Fruit fly (Drosophila melanogaster) whole organism, embryonic: Measurements from ENCODE around the gene TrpRS.

Experiments used
- Asciz ChIP-seq: fragments of 200-800 bp; sonication (Bioruptor generic); optimal IDR thresholded peaks from 2 replicates; lab custom pipeline; 2017; ENCODE audit warnings: missing biosample characterization, mild to moderate bottlenecking, missing genetic modification characterization, missing genetic modification reagents
- Awh ChIP-seq: fragments of 200-800 bp; sonication (Bioruptor generic); IDR thresholded peaks from 2 replicates; pipeline ENCODE4, ENCODE4 v1.3.6; 2022; ENCODE audit warnings: missing biosample characterization, missing genetic modification characterization
- BEAF-32 ChIP-seq: fragments of 200-800 bp; sonication (Bioruptor generic); optimal IDR thresholded peaks from 3 replicates; lab custom pipeline; 2017; ENCODE audit warnings: missing biosample characterization, missing genetic modification characterization, mild to moderate bottlenecking, moderate library complexity, missing genetic modification reagents
- CG10543 ChIP-seq: fragments of 200-800 bp; sonication (Bioruptor generic); optimal IDR thresholded peaks from 3 replicates; lab custom pipeline; 2017; ENCODE audit warnings: missing biosample characterization, mild to moderate bottlenecking, missing genetic modification characterization, moderate library complexity
- CG10654 ChIP-seq: fragments of 200-800 bp; sonication (Bioruptor generic); optimal IDR thresholded peaks from 2 replicates; lab custom pipeline; 2016; ENCODE audit warnings: missing biosample characterization, missing genetic modification characterization
- CG11560 ChIP-seq: fragments of 200-800 bp; sonication (Bioruptor generic); IDR thresholded peaks from 3 replicates; pipeline ENCODE4 v1.3.6; 2022; ENCODE audit warnings: missing biosample characterization, missing genetic modification characterization
- CG12236 ChIP-seq: fragments of 200-800 bp; sonication (Bioruptor generic); optimal IDR thresholded peaks from 2 replicates; lab custom pipeline; 2016; ENCODE audit warnings: missing biosample characterization, missing genetic modification characterization
- CG17359 ChIP-seq: fragments of 200-800 bp; sonication (Bioruptor generic); optimal IDR thresholded peaks from 3 replicates; lab custom pipeline; 2018; ENCODE audit warnings: missing biosample characterization, mild to moderate bottlenecking, missing genetic modification characterization, moderate library complexity
- CG17385 ChIP-seq: fragments of 200-800 bp; sonication (Bioruptor generic); optimal IDR thresholded peaks from 3 replicates; lab custom pipeline; 2018; ENCODE audit warnings: missing biosample characterization, mild to moderate bottlenecking, missing genetic modification characterization
- CG31365 ChIP-seq: fragments of 200-800 bp; sonication (Bioruptor generic); optimal IDR thresholded peaks from 2 replicates; lab custom pipeline; 2018; ENCODE audit warnings: missing biosample characterization, mild to moderate bottlenecking, missing genetic modification characterization
- CG3726 ChIP-seq: fragments of 200-800 bp; sonication (Bioruptor generic); IDR thresholded peaks from 3 replicates; pipeline ENCODE4, ENCODE4 v1.3.6; 2022; ENCODE audit warnings: missing biosample characterization, missing genetic modification characterization
- CG4617 ChIP-seq: fragments of 200-800 bp; sonication (Bioruptor generic); optimal IDR thresholded peaks from 3 replicates; lab custom pipeline; 2016; ENCODE audit warnings: missing biosample characterization, missing genetic modification characterization, borderline replicate concordance
- CG6175 ChIP-seq: fragments of 200-800 bp; sonication (Bioruptor generic); IDR thresholded peaks from 3 replicates; pipeline ENCODE4 v1.3.6; 2022; ENCODE audit warnings: missing biosample characterization, missing genetic modification characterization
- CG7271 ChIP-seq: fragments of 200-800 bp; sonication (Bioruptor generic); optimal IDR thresholded peaks from 2 replicates; lab custom pipeline; 2018; ENCODE audit warnings: missing biosample characterization, mild to moderate bottlenecking, missing genetic modification characterization, moderate library complexity
- CG7357 ChIP-seq: fragments of 200-800 bp; sonication (Bioruptor generic); IDR thresholded peaks from 3 replicates; pipeline ENCODE4 v1.3.6; 2022; ENCODE audit warnings: missing biosample characterization, missing genetic modification characterization
- Doc3 ChIP-seq: fragments of 200-800 bp; sonication (Bioruptor generic); IDR thresholded peaks from 3 replicates; pipeline ENCODE4 v1.3.6; 2022; ENCODE audit warnings: missing biosample characterization, missing genetic modification characterization; ENCODE audit not compliant: partially characterized antibody
- Ets97D ChIP-seq: fragments of 200-800 bp; sonication (Bioruptor generic); optimal IDR thresholded peaks from 3 replicates; lab custom pipeline; 2016; ENCODE audit warnings: missing biosample characterization, missing genetic modification characterization
- Neu2 ChIP-seq: fragments of 200-800 bp; sonication (Bioruptor generic); optimal IDR thresholded peaks from 3 replicates; lab custom pipeline; 2016; ENCODE audit warnings: missing biosample characterization, missing genetic modification characterization, borderline replicate concordance
- Nf-YA ChIP-seq: fragments of 200-800 bp; sonication (Bioruptor generic); IDR thresholded peaks from 2 replicates; pipeline ENCODE4 v1.3.6; 2022; ENCODE audit warnings: missing biosample characterization, missing genetic modification characterization
- NfI ChIP-seq: fragments of 200-800 bp; sonication (Bioruptor generic); optimal IDR thresholded peaks from 3 replicates; lab custom pipeline; 2018; ENCODE audit warnings: missing biosample characterization, mild to moderate bottlenecking, missing genetic modification characterization, moderate library complexity
- PHDP ChIP-seq: fragments of 200-800 bp; sonication (Bioruptor generic); optimal IDR thresholded peaks from 3 replicates; lab custom pipeline; 2018; ENCODE audit warnings: missing biosample characterization, mild to moderate bottlenecking, missing genetic modification characterization, moderate library complexity
- Poxn ChIP-seq: fragments of 200-800 bp; sonication (Bioruptor generic); IDR thresholded peaks from 2 replicates; pipeline ENCODE4 v1.3.6; 2022; ENCODE audit warnings: missing biosample characterization, missing genetic modification characterization
- Rfx ChIP-seq: fragments of 200-800 bp; sonication (Bioruptor generic); IDR thresholded peaks from 2 replicates; pipeline ENCODE4 v1.3.6; 2022; ENCODE audit warnings: missing biosample characterization, missing genetic modification characterization
- bbx ChIP-seq: fragments of 200-800 bp; sonication (Bioruptor generic); IDR thresholded peaks from 2 replicates; pipeline ENCODE4 v1.3.6; 2022; ENCODE audit warnings: missing biosample characterization, missing genetic modification characterization; ENCODE audit not compliant: partially characterized antibody
- btn ChIP-seq: fragments of 200-800 bp; sonication (Bioruptor generic); optimal IDR thresholded peaks from 2 replicates; lab custom pipeline; 2016; ENCODE audit warnings: missing biosample characterization, missing genetic modification characterization
- ci ChIP-seq: fragments of 200-800 bp; sonication (Bioruptor generic); IDR thresholded peaks from 3 replicates; pipeline ENCODE4 v1.3.6; 2022; ENCODE audit warnings: missing biosample characterization, missing genetic modification characterization
- corto ChIP-seq: fragments of 200-800 bp; sonication (Bioruptor generic); optimal IDR thresholded peaks from 2 replicates; lab custom pipeline; 2016; ENCODE audit warnings: missing biosample characterization, mild to moderate bottlenecking, missing genetic modification characterization, moderate library complexity
- croc ChIP-seq: fragments of 200-800 bp; sonication (Bioruptor generic); conservative IDR thresholded peaks from 3 replicates; pipeline ENCODE4 v1.3.6; 2022; ENCODE audit warnings: missing biosample characterization, missing genetic modification characterization
- fd102C ChIP-seq: fragments of 200-800 bp; sonication (Bioruptor generic); optimal IDR thresholded peaks from 2 replicates; lab custom pipeline; 2018; ENCODE audit warnings: missing biosample characterization, mild to moderate bottlenecking, missing genetic modification characterization, moderate library complexity
- grn ChIP-seq: fragments of 200-800 bp; sonication (Bioruptor generic); optimal IDR thresholded peaks from 3 replicates; lab custom pipeline; 2017; ENCODE audit warnings: missing biosample characterization, missing genetic modification characterization
- gsb ChIP-seq: fragments of 200-800 bp; sonication (Bioruptor generic); IDR thresholded peaks from 2 replicates; pipeline ENCODE4 v1.3.6; 2022; ENCODE audit warnings: missing biosample characterization, missing genetic modification characterization
- hkb ChIP-seq, 2 experiments: fragments of 200-800 bp in 1 of 2; fragments of >200 bp in 1 of 2; sonication (Bioruptor generic) in 1 of 2; IDR thresholded peaks in 1 of 2; optimal IDR thresholded peaks in 1 of 2; 2 replicates each; pipeline versions ENCODE4 v1.3.6 to Lab custom; 2017 to 2022; ENCODE audit warnings: missing biosample characterization in 1 of 2, missing genetic modification characterization in 1 of 2
- insv ChIP-seq, 2 experiments: fragments of 200-800 bp; sonication (Bioruptor generic); optimal IDR thresholded peaks; 3 replicates each; lab custom pipeline; 2016 to 2018; ENCODE audit warnings: missing biosample characterization in 2 of 2, missing genetic modification characterization in 2 of 2
- kah ChIP-seq: fragments of 200-800 bp; sonication (Bioruptor generic); optimal IDR thresholded peaks from 2 replicates; lab custom pipeline; 2018; ENCODE audit warnings: missing biosample characterization, mild to moderate bottlenecking, missing genetic modification characterization
- ken ChIP-seq: fragments of 200-800 bp; sonication (Bioruptor generic); IDR thresholded peaks from 3 replicates; pipeline ENCODE4 v1.3.6; 2022; ENCODE audit warnings: missing biosample characterization, missing genetic modification characterization
- maf-S ChIP-seq: fragments of 200-800 bp; sonication (Bioruptor generic); optimal IDR thresholded peaks from 2 replicates; lab custom pipeline; 2016; ENCODE audit warnings: missing biosample characterization, missing genetic modification characterization
- mld ChIP-seq: fragments of 200-800 bp; sonication (Bioruptor generic); IDR thresholded peaks from 3 replicates; pipeline ENCODE4 v1.3.6; 2022; ENCODE audit warnings: missing biosample characterization, missing genetic modification characterization; ENCODE audit not compliant: partially characterized antibody
- oc ChIP-seq: fragments of 200-800 bp; sonication (Bioruptor generic); optimal IDR thresholded peaks from 2 replicates; lab custom pipeline; 2018; ENCODE audit warnings: missing biosample characterization, mild to moderate bottlenecking, missing genetic modification characterization, moderate library complexity
- pfk ChIP-seq: fragments of 200-800 bp; sonication (Bioruptor generic); optimal IDR thresholded peaks from 2 replicates; lab custom pipeline; 2018; ENCODE audit warnings: missing biosample characterization, mild to moderate bottlenecking, missing genetic modification characterization, moderate library complexity
- phol ChIP-seq: fragments of 200-800 bp; sonication (Bioruptor generic); optimal IDR thresholded peaks from 3 replicates; lab custom pipeline; 2018; ENCODE audit warnings: missing biosample characterization, mild to moderate bottlenecking, missing genetic modification characterization, moderate library complexity
- pita ChIP-seq: fragments of 200-800 bp; sonication (Bioruptor generic); optimal IDR thresholded peaks from 2 replicates; lab custom pipeline; 2017; ENCODE audit warnings: missing biosample characterization, mild to moderate bottlenecking, missing genetic modification characterization
- ranshi ChIP-seq: fragments of 200-800 bp; sonication (Bioruptor generic); IDR thresholded peaks from 2 replicates; pipeline ENCODE4 v1.3.6; 2022; ENCODE audit warnings: missing biosample characterization, missing genetic modification characterization
- seq ChIP-seq: fragments of 200-800 bp; sonication (Bioruptor generic); IDR thresholded peaks from 2 replicates; pipeline ENCODE4 v1.3.6; 2022; ENCODE audit warnings: missing biosample characterization, missing genetic modification characterization
- sqz ChIP-seq: fragments of 200-800 bp; sonication (Bioruptor generic); optimal IDR thresholded peaks from 3 replicates; lab custom pipeline; 2018; ENCODE audit warnings: missing biosample characterization, mild to moderate bottlenecking, missing genetic modification characterization
- twi ChIP-seq: fragments of 200-800 bp; optimal IDR thresholded peaks from 2 replicates; lab custom pipeline; 2019; ENCODE audit warnings: missing biosample characterization, mild to moderate bottlenecking, missing genetic modification characterization, moderate library complexity
- tx ChIP-seq: fragments of 200-800 bp; sonication (Bioruptor generic); optimal IDR thresholded peaks from 2 replicates; lab custom pipeline; 2016; ENCODE audit warnings: missing biosample characterization, missing genetic modification characterization
- vnd ChIP-seq: fragments of 200-800 bp; sonication (Bioruptor generic); IDR thresholded peaks from 3 replicates; pipeline ENCODE4 v1.3.6; 2022; ENCODE audit warnings: missing biosample characterization, missing genetic modification characterization; ENCODE audit not compliant: partially characterized antibody
- vvl ChIP-seq: fragments of 200-800 bp; sonication (Bioruptor generic); IDR thresholded peaks from 2 replicates; pipeline ENCODE4 v1.3.6; 2022; ENCODE audit warnings: missing biosample characterization, missing genetic modification characterization

The TrpRS gene

DNA sequence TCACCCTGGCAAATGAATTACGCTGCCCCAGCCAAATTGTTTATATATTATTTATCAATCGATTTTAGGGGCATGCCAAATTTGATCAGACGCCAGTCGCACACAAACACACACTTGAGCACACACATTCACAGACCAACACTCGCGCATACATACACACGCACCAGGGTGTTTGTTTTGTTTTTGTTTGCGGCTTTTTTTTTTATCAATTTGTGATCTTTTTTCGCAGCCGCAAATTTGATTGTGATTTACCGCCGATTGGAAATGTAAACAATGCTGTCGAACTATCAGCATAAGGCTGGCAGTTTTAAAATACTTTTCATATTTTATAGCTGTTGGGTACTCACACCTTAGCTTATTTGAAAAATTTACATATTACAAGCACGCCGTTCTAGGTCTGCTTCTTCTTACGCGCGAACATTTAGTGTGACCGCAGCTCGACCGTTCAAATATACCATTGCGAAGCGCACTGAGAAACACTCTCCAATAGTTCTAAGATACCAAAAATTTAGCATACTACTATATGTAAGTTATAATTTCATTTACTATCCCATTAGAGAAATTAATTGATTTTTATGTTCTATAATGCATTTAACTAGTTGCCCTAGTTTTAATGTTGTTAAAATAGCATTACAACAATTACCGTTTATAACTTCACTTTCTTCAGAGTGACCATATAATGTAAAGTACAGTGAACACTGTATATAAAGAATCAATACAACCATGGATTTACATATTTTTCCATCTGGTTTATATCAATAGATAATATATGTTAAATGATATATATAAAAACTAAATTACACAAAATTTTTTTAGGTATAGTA, 29.2 kb downstream of the TrpRS start, which contains the start of gene pum (continued):
- no peak for TF ChIP-seq ci (GFP tag; lab: Robert Waterston, UW)
- no peak for TF ChIP-seq insv (GFP tag; optimal IDR thresholded peaks at IDR 0.05; lab: Kevin White, UChicago)
- no peak for TF ChIP-seq pita (GFP tag; lab: Kevin White, UChicago)
- no peak for TF ChIP-seq Poxn
- no peak for TF ChIP-seq CG10654 (GFP tag; lab: Kevin White, UChicago)
- TF ChIP-seq croc (GFP tag; lab: Robert Waterston, UW), result no peak
- TF ChIP-seq CG6175 (GFP tag; lab: Robert Waterston, UW), result no peak
- TF ChIP-seq grn (GFP tag; lab: Kevin White, UChicago), result peak; percentile 90
- no peak; the same call in 1 of the 2 replicates for TF ChIP-seq Nf-YA (GFP tag; lab: Robert Waterston, UW)
- peak; percentile 32 for TF ChIP-seq CG17359 (tag; lab: Kevin White, UChicago)
- no peak for TF ChIP-seq vnd (GFP tag; lab: Robert Waterston, UW)
- no peak for TF ChIP-seq oc (tag; lab: Kevin White, UChicago)
- TF ChIP-seq CG17385 (GFP tag; lab: Kevin White, UChicago), result peak; percentile 97
- TF ChIP-seq CG4617, result peak; percentile 4
- TF ChIP-seq fd102C (GFP tag; lab: Kevin White, UChicago), result no peak
- TF ChIP-seq Awh (GFP tag; lab: Robert Waterston, UW), result no peak
- no peak for TF ChIP-seq hkb (optimal IDR thresholded peaks at IDR 0.05; lab: Kevin White, UChicago)
- TF ChIP-seq hkb (GFP tag; IDR thresholded peaks at IDR 0.05; lab: Robert Waterston, UW), result no peak
- TF ChIP-seq vvl (GFP tag; lab: Robert Waterston, UW), result peak; percentile 55
- TF ChIP-seq bbx (GFP tag; lab: Robert Waterston, UW), result no peak
- TF ChIP-seq maf-S (GFP tag; lab: Kevin White, UChicago), result no peak
- no peak for TF ChIP-seq ken (GFP tag; lab: Robert Waterston, UW)
- TF ChIP-seq BEAF-32 (GFP tag; lab: Kevin White, UChicago), result peak; percentile 44
- no peak for TF ChIP-seq CG3726 (GFP tag; lab: Robert Waterston, UW)

DNA sequence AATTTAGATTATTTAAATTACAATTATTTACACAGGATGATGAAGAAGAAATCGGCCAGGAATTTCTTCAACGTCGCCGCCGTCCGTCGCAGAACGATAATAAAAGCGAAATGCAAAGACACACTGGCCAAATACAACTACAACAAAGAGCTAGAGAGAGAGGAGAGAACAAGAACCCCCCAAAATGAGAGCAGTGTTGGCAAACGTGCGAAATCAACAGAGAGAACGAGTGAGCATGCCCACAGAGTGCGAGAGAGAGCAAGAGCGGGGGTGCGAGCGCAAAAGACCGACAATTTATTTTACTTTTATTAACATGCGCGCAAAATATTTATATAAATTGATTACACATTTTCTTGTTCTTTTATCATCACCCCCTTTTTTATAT, 29.8 kb downstream of the TrpRS start:
- TF ChIP-seq gsb (GFP tag; lab: Robert Waterston, UW), result no peak
- TF ChIP-seq corto, result peak; percentile 70
- TF ChIP-seq mld (GFP tag; lab: Robert Waterston, UW), result no peak
- no peak for TF ChIP-seq phol (tag; lab: Kevin White, UChicago)
- no peak for TF ChIP-seq PHDP (tag; lab: Kevin White, UChicago)
- TF ChIP-seq Asciz (GFP tag; lab: Kevin White, UChicago), result no peak
- TF ChIP-seq tx, result no peak
- peak; percentile 38 for TF ChIP-seq NfI
- TF ChIP-seq CG12236 (GFP tag; lab: Kevin White, UChicago), result no peak
- no peak for TF ChIP-seq twi (tag; lab: Kevin White, UChicago)
- TF ChIP-seq kah, result peak; percentile 12
- no peak for TF ChIP-seq CG31365 (tag; lab: Kevin White, UChicago)
- no peak for TF ChIP-seq btn (GFP tag; lab: Kevin White, UChicago)
- TF ChIP-seq CG10543 (GFP tag; lab: Kevin White, UChicago), result peak; percentile 50
- TF ChIP-seq Ets97D (GFP tag; lab: Kevin White, UChicago), result no peak
- peak; percentile 34 for TF ChIP-seq pfk (GFP tag; lab: Kevin White, UChicago)
- no peak for TF ChIP-seq Doc3 (GFP tag; lab: Robert Waterston, UW)
- TF ChIP-seq Rfx, result peak; percentile 18; the same call in 1 of the 2 replicates
- TF ChIP-seq CG11560 (tag; lab: Robert Waterston, UW), result no peak
- TF ChIP-seq ranshi (GFP tag; lab: Robert Waterston, UW), result no peak
- TF ChIP-seq Neu2 (GFP tag; lab: Kevin White, UChicago), result no peak
- TF ChIP-seq CG7357 (GFP tag; lab: Robert Waterston, UW), result no peak
- no peak for TF ChIP-seq CG7271 (tag; lab: Kevin White, UChicago)
- no peak for TF ChIP-seq sqz (GFP tag; lab: Kevin White, UChicago)
- peak; percentile 71; the same call in 1 of the 2 replicates for TF ChIP-seq seq (GFP tag; lab: Robert Waterston, UW)
